Fruit fly (Drosophila melanogaster) whole organism, embryonic: ENCODE results near the gene Cyp28d2.

ENCODE experiments used
- ATbp ChIP-seq: fragments of 200-800 bp; sonication (Bioruptor generic); optimal IDR thresholded peaks from 2 replicates; lab custom pipeline; 2017; ENCODE audit warnings: missing biosample characterization, mild to moderate bottlenecking, missing genetic modification characterization, missing genetic modification reagents
- Ada2b ChIP-seq: fragments of 200-800 bp; sonication (Bioruptor generic); IDR thresholded peaks from 2 replicates; pipeline ENCODE4 v1.3.6; 2022; ENCODE audit warnings: missing biosample characterization, missing genetic modification characterization
- CG10366 ChIP-seq: fragments of 200-800 bp; sonication (Bioruptor generic); IDR thresholded peaks from 2 replicates; pipeline ENCODE4 v1.3.6; 2022; ENCODE audit warnings: missing biosample characterization, missing genetic modification characterization
- CG10431 ChIP-seq: fragments of 200-800 bp; sonication (Bioruptor generic); optimal IDR thresholded peaks from 3 replicates; lab custom pipeline; 2018; ENCODE audit warnings: missing biosample characterization, mild to moderate bottlenecking, missing genetic modification characterization
- CG10959 ChIP-seq: fragments of 200-800 bp; sonication (Bioruptor generic); IDR thresholded peaks from 2 replicates; pipeline ENCODE4 v1.3.6; 2022; ENCODE audit warnings: missing biosample characterization, missing genetic modification characterization
- CG11398 ChIP-seq: fragments of 200-800 bp; sonication (Bioruptor generic); optimal IDR thresholded peaks from 2 replicates; lab custom pipeline; 2016; ENCODE audit warnings: missing biosample characterization, missing genetic modification characterization
- CG11504 ChIP-seq: fragments of 200-800 bp; sonication (Bioruptor generic); optimal IDR thresholded peaks from 3 replicates; lab custom pipeline; 2019; ENCODE audit warnings: missing biosample characterization, mild to moderate bottlenecking, missing genetic modification characterization, moderate library complexity
- CG11723 ChIP-seq: fragments of 200-800 bp; sonication (Bioruptor generic); optimal IDR thresholded peaks from 2 replicates; lab custom pipeline; 2017; ENCODE audit warnings: missing biosample characterization, mild to moderate bottlenecking, missing genetic modification characterization
- CG15269 ChIP-seq: fragments of 200-800 bp; sonication (Bioruptor generic); optimal IDR thresholded peaks from 2 replicates; lab custom pipeline; 2018; ENCODE audit warnings: missing biosample characterization, mild to moderate bottlenecking, missing genetic modification characterization, moderate library complexity
- CG15479 ChIP-seq: fragments of 200-800 bp; sonication (Bioruptor generic); optimal IDR thresholded peaks from 3 replicates; lab custom pipeline; 2019; ENCODE audit warnings: missing biosample characterization, mild to moderate bottlenecking, missing genetic modification characterization, moderate library complexity
- CG15514 ChIP-seq: fragments of 200-800 bp; sonication (Bioruptor generic); optimal IDR thresholded peaks from 3 replicates; lab custom pipeline; 2017; ENCODE audit warnings: missing biosample characterization, missing genetic modification characterization, mild to moderate bottlenecking, moderate library complexity, missing genetic modification reagents
- CG17829 ChIP-seq: fragments of 200-800 bp; optimal IDR thresholded peaks from 2 replicates; lab custom pipeline; 2019; ENCODE audit warnings: missing biosample characterization, mild to moderate bottlenecking, missing genetic modification characterization, moderate library complexity
- CG30403 ChIP-seq: fragments of 200-800 bp; sonication (Bioruptor generic); optimal IDR thresholded peaks from 3 replicates; lab custom pipeline; 2016; ENCODE audit warnings: missing biosample characterization, missing genetic modification characterization
- CG4424 ChIP-seq: fragments of 200-800 bp; sonication (Bioruptor generic); optimal IDR thresholded peaks from 3 replicates; lab custom pipeline; 2016; ENCODE audit warnings: missing biosample characterization, missing genetic modification characterization
- CG7271 ChIP-seq: fragments of 200-800 bp; sonication (Bioruptor generic); optimal IDR thresholded peaks from 2 replicates; lab custom pipeline; 2018; ENCODE audit warnings: missing biosample characterization, mild to moderate bottlenecking, missing genetic modification characterization, moderate library complexity
- CG8765 ChIP-seq: fragments of 200-800 bp; sonication (Bioruptor generic); IDR thresholded peaks from 2 replicates; pipeline ENCODE4 v1.3.6; 2022; ENCODE audit warnings: missing biosample characterization, missing genetic modification characterization
- Deaf1 ChIP-seq: fragments of 200-800 bp; optimal IDR thresholded peaks from 3 replicates; lab custom pipeline; 2019; ENCODE audit warnings: missing biosample characterization, mild to moderate bottlenecking, missing genetic modification characterization, moderate library complexity
- Ets65A ChIP-seq: fragments of 200-800 bp; sonication (Bioruptor generic); peaks from one replicate; lab custom pipeline; 2016; ENCODE audit warnings: missing biosample characterization, missing genetic modification characterization
- Fer3 ChIP-seq: fragments of 200-800 bp; sonication (Bioruptor generic); optimal IDR thresholded peaks from 2 replicates; lab custom pipeline; 2018; ENCODE audit warnings: missing biosample characterization, mild to moderate bottlenecking, missing genetic modification characterization, moderate library complexity
- Hr51 ChIP-seq, 2 experiments: fragments of 200-800 bp; sonication (Bioruptor generic); optimal IDR thresholded peaks; 2 replicates in 1 of 2; 3 replicates in 1 of 2; lab custom pipeline; 2016 to 2018; ENCODE audit warnings: missing biosample characterization in 2 of 2, missing genetic modification characterization in 2 of 2, mild to moderate bottlenecking in 1 of 2, moderate library complexity in 1 of 2
- Med ChIP-seq: fragments of 200-800 bp; sonication (Bioruptor generic); peaks from one replicate; lab custom pipeline; 2016; ENCODE audit warnings: missing biosample characterization, missing genetic modification characterization, mild to moderate bottlenecking, inconsistent platforms, moderate library complexity
- NFAT ChIP-seq: fragments of 200-800 bp; sonication (Bioruptor generic); IDR thresholded peaks from 2 replicates; pipeline ENCODE4 v1.3.6; 2022; ENCODE audit warnings: missing biosample characterization, missing genetic modification characterization
- Taf1 ChIP-seq: fragments of 200-800 bp; sonication (Bioruptor generic); IDR thresholded peaks from 2 replicates; pipeline ENCODE4 v1.3.6; 2022; ENCODE audit warnings: missing biosample characterization, missing genetic modification characterization
- Trl ChIP-seq, 3 experiments: fragments of >200 bp in 2 of 3; fragments of 200-800 bp in 1 of 3; sonication (Bioruptor generic) in 1 of 3; optimal IDR thresholded peaks; 2 replicates in 1 of 3; 3 replicates in 2 of 3; lab custom pipeline; 2016 to 2017; ENCODE audit warnings: missing biosample characterization in 1 of 3, missing genetic modification characterization in 1 of 3
- al ChIP-seq: fragments of 200-800 bp; sonication (Bioruptor generic); IDR thresholded peaks from 2 replicates; pipeline ENCODE4 v1.3.6; 2022; ENCODE audit warnings: missing biosample characterization, missing genetic modification characterization
- az2 ChIP-seq: fragments of 200-800 bp; sonication (Bioruptor generic); optimal IDR thresholded peaks from 3 replicates; lab custom pipeline; 2016; ENCODE audit warnings: missing biosample characterization, missing genetic modification characterization
- bcd ChIP-seq: fragments of 200-800 bp; sonication (Bioruptor generic); optimal IDR thresholded peaks from 2 replicates; lab custom pipeline; 2017; ENCODE audit warnings: missing biosample characterization, mild to moderate bottlenecking, missing genetic modification characterization
- bowl ChIP-seq: fragments of 200-800 bp; sonication (Bioruptor generic); IDR thresholded peaks from 2 replicates; pipeline ENCODE4 v1.3.6; 2022; ENCODE audit warnings: missing biosample characterization, missing genetic modification characterization
- danr ChIP-seq: fragments of 200-800 bp; sonication (Bioruptor generic); IDR thresholded peaks from 2 replicates; pipeline ENCODE4 v1.3.6; 2022; ENCODE audit warnings: missing biosample characterization, missing genetic modification characterization
- emc ChIP-seq: fragments of 200-800 bp; sonication (Bioruptor generic); optimal IDR thresholded peaks from 2 replicates; lab custom pipeline; 2016; ENCODE audit warnings: missing biosample characterization, missing genetic modification characterization
- ftz-f1 ChIP-seq: fragments of 200-800 bp; sonication (Bioruptor generic); optimal IDR thresholded peaks from 2 replicates; lab custom pipeline; 2016; ENCODE audit warnings: missing biosample characterization, missing genetic modification characterization
- fu2 ChIP-seq: fragments of 200-800 bp; sonication (Bioruptor generic); optimal IDR thresholded peaks from 2 replicates; lab custom pipeline; 2016; ENCODE audit warnings: missing biosample characterization, missing genetic modification characterization
- gro ChIP-seq: fragments of 200-800 bp; sonication (Bioruptor generic); optimal IDR thresholded peaks from 2 replicates; lab custom pipeline; 2016; ENCODE audit warnings: missing biosample characterization, missing genetic modification characterization
- hb ChIP-seq: fragments of 200-800 bp; sonication (Bioruptor generic); IDR thresholded peaks from 3 replicates; pipeline ENCODE4 v1.3.6; 2022; ENCODE audit warnings: missing biosample characterization, missing genetic modification characterization; ENCODE audit not compliant: partially characterized antibody
- hkb ChIP-seq, 2 experiments: fragments of 200-800 bp in 1 of 2; fragments of >200 bp in 1 of 2; sonication (Bioruptor generic) in 1 of 2; IDR thresholded peaks in 1 of 2; optimal IDR thresholded peaks in 1 of 2; 2 replicates each; pipeline versions ENCODE4 v1.3.6 to Lab custom; 2017 to 2022; ENCODE audit warnings: missing biosample characterization in 1 of 2, missing genetic modification characterization in 1 of 2
- jigr1 ChIP-seq: fragments of 200-800 bp; sonication (Bioruptor generic); IDR thresholded peaks from 3 replicates; pipeline ENCODE4 v1.3.6; 2022; ENCODE audit warnings: missing biosample characterization, missing genetic modification characterization
- kah ChIP-seq: fragments of 200-800 bp; sonication (Bioruptor generic); optimal IDR thresholded peaks from 2 replicates; lab custom pipeline; 2018; ENCODE audit warnings: missing biosample characterization, mild to moderate bottlenecking, missing genetic modification characterization
- luna ChIP-seq: fragments of 200-800 bp; sonication (Bioruptor generic); optimal IDR thresholded peaks from 2 replicates; lab custom pipeline; 2016; ENCODE audit warnings: missing biosample characterization, missing genetic modification characterization
- p53 ChIP-seq: fragments of 200-800 bp; sonication (Bioruptor generic); optimal IDR thresholded peaks from 2 replicates; lab custom pipeline; 2016; ENCODE audit warnings: missing biosample characterization, missing genetic modification characterization
- pan ChIP-seq, 4 experiments: fragments of >200 bp in 3 of 4; fragments of 200-800 bp in 1 of 4; sonication (Bioruptor generic) in 1 of 4; optimal IDR thresholded peaks in 3 of 4; IDR thresholded peaks in 1 of 4; 2 replicates each; pipeline versions ENCODE4 v1.3.6 to Lab custom; 2017 to 2022; ENCODE audit warnings: missing biosample characterization in 2 of 4, missing genetic modification characterization in 2 of 4, mixed read lengths in 1 of 4
- ro ChIP-seq: fragments of 200-800 bp; sonication (Bioruptor generic); IDR thresholded peaks from 2 replicates; pipeline ENCODE4 v1.3.6; 2022; ENCODE audit warnings: missing biosample characterization, missing genetic modification characterization
- row ChIP-seq: fragments of 200-800 bp; sonication (Bioruptor generic); IDR thresholded peaks from 3 replicates; pipeline ENCODE4 v1.3.6; 2022; ENCODE audit warnings: missing biosample characterization, missing genetic modification characterization
- sd ChIP-seq: fragments of 200-800 bp; sonication (Bioruptor generic); optimal IDR thresholded peaks from 3 replicates; lab custom pipeline; 2018; ENCODE audit warnings: missing biosample characterization, mild to moderate bottlenecking, missing genetic modification characterization, moderate library complexity
- tin ChIP-seq: fragments of 200-800 bp; sonication (Bioruptor generic); optimal IDR thresholded peaks from 3 replicates; lab custom pipeline; 2016; ENCODE audit warnings: missing biosample characterization, missing genetic modification characterization
- tio ChIP-seq: fragments of 200-800 bp; sonication (Bioruptor generic); optimal IDR thresholded peaks from 2 replicates; lab custom pipeline; 2017; ENCODE audit warnings: missing biosample characterization, missing genetic modification characterization, inconsistent platforms
- tll ChIP-seq, 2 experiments: fragments of 200-800 bp in 1 of 2; fragments of >200 bp in 1 of 2; sonication (Bioruptor generic) in 1 of 2; optimal IDR thresholded peaks; 2 replicates each; lab custom pipeline; 2017 to 2019; ENCODE audit warnings: missing biosample characterization in 2 of 2, missing genetic modification characterization in 2 of 2, mild to moderate bottlenecking in 1 of 2, moderate library complexity in 1 of 2
- toy ChIP-seq: fragments of 200-800 bp; sonication (Bioruptor generic); IDR thresholded peaks from 2 replicates; pipeline ENCODE4 v1.3.6; 2022; ENCODE audit warnings: missing biosample characterization, missing genetic modification characterization
- unc-4 ChIP-seq: fragments of 200-800 bp; sonication (Bioruptor generic); IDR thresholded peaks from 2 replicates; pipeline ENCODE4 v1.3.6; 2022; ENCODE audit warnings: missing biosample characterization, missing genetic modification characterization; ENCODE audit not compliant: partially characterized antibody
- yki ChIP-seq: fragments of >200 bp; optimal IDR thresholded peaks from 3 replicates; lab custom pipeline; 2018

The Cyp28d2 gene

dm6 chr2L:5237175-5237753 is 30.2 kb downstream of the Cyp28d2 start (continued):
- TF ChIP-seq unc-4 (GFP tag; lab: Robert Waterston, UW) (peak; percentile 66), danr (no peak), CG10431 (GFP tag; lab: Kevin White, UChicago) (peak; percentile 41), Trl (optimal IDR thresholded peaks at IDR 0.05; lab: Kevin White, UChicago) (peak; percentile 99 to 100), Trl (GFP tag; optimal IDR thresholded peaks at IDR 0.05; lab: Kevin White, UChicago) (peak; percentile 60), sd (tag; lab: Kevin White, UChicago) (peak; percentile 9), yki (peak; percentile 99), bcd (GFP tag; lab: Kevin White, UChicago) (no peak), fu2 (no peak), Taf1 (GFP tag; lab: Robert Waterston, UW) (no peak), al (GFP tag; lab: Robert Waterston, UW) (no peak), tio (GFP tag; lab: Kevin White, UChicago) (no peak), toy (GFP tag; lab: Robert Waterston, UW) (no peak), CG30403 (no peak), Ets65A (GFP tag; lab: Kevin White, UChicago) (no peak), CG11504 (tag; lab: Kevin White, UChicago) (peak; percentile 47), ftz-f1 (GFP tag; lab: Kevin White, UChicago) (peak; percentile 14), hb (GFP tag; lab: Robert Waterston, UW) (no peak), CG8765 (no peak), gro (GFP tag; lab: Kevin White, UChicago) (peak; percentile 25), bowl (GFP tag; lab: Robert Waterston, UW) (no peak; the same call in 1 of the 2 replicates), luna (GFP tag; lab: Kevin White, UChicago) (no peak), CG11723 (GFP tag; lab: Kevin White, UChicago) (peak; percentile 24), kah (GFP tag; lab: Kevin White, UChicago) (peak; percentile 74), Ada2b (no peak), CG15269 (tag; lab: Kevin White, UChicago) (peak; percentile 7), emc (GFP tag; lab: Kevin White, UChicago) (no peak), CG11398 (GFP tag; lab: Kevin White, UChicago) (no peak), Med (GFP tag; lab: Kevin White, UChicago) (peak; percentile 62), Fer3 (no peak), CG15514 (GFP tag; lab: Kevin White, UChicago) (peak; percentile 16), CG10366 (GFP tag; lab: Robert Waterston, UW) (no peak), ro (GFP tag; lab: Robert Waterston, UW) (no peak)

dm6 chr2L:5237899-5238566 is 31.0 kb downstream of the Cyp28d2 start:
- TF ChIP-seq NFAT (GFP tag; lab: Robert Waterston, UW) = 0 out of 2 replicates have a peak, but pooled peaks have one; percentile 15
- peak; percentile 71 for TF ChIP-seq CG4424 (GFP tag; lab: Kevin White, UChicago)
- no peak for TF ChIP-seq p53 (GFP tag; lab: Kevin White, UChicago)
- peak; percentile 69 for TF ChIP-seq az2 (GFP tag; lab: Kevin White, UChicago)
- TF ChIP-seq CG15479 (GFP tag; lab: Kevin White, UChicago) = no peak
- TF ChIP-seq pan (optimal IDR thresholded peaks at IDR 0.05; lab: Kevin White, UChicago) = no peak
- TF ChIP-seq pan (GFP tag; optimal IDR thresholded peaks at IDR 0.05 in 1 of 2, IDR thresholded peaks at IDR 0.05 in 1 of 2) = peak in 1 of 2 experiments; percentile 13
- TF ChIP-seq row (GFP tag; lab: Robert Waterston, UW) = peak; percentile 76
- peak; percentile 74 for TF ChIP-seq CG10959 (GFP tag; lab: Robert Waterston, UW)
- peak; percentile 60 for TF ChIP-seq ATbp (GFP tag; lab: Kevin White, UChicago)
- TF ChIP-seq tll (GFP tag; optimal IDR thresholded peaks at IDR 0.05; lab: Kevin White, UChicago) = no peak
- peak; percentile 67 for TF ChIP-seq tin (GFP tag; lab: Kevin White, UChicago)
- peak; percentile 17 for TF ChIP-seq Deaf1
- peak in 1 of 2 experiments; percentile 56 for TF ChIP-seq Hr51 (GFP tag; optimal IDR thresholded peaks at IDR 0.05; lab: Kevin White, UChicago)
- no peak for TF ChIP-seq jigr1
- TF ChIP-seq hkb (optimal IDR thresholded peaks at IDR 0.05; lab: Kevin White, UChicago) = no peak
- 0 out of 2 replicates have a peak, but pooled peaks have one; percentile 40 for TF ChIP-seq hkb (GFP tag; IDR thresholded peaks at IDR 0.05; lab: Robert Waterston, UW)
- TF ChIP-seq CG7271 (tag; lab: Kevin White, UChicago) = peak; percentile 49
- peak; percentile 89 for TF ChIP-seq CG17829
